Fruit fly (Drosophila melanogaster): ENCODE data around the gene Flad2.
"Not testable (repeated sequence)": the region's sequence is repeated elsewhere in the genome, so short reads cannot be mapped to it uniquely, and the experiment has no call there.

The Flad2 gene

dm6 chr2L:13449397-13449796 is 37.1 kb downstream of the Flad2 start, which contains the start of gene Hsp60D:
Hsp60D (minus strand) TSS chr2L:13449497.
- not testable (repeated sequence) for TF ChIP-seq EcR (GFP tag; optimal IDR thresholded peaks at IDR 0.05); pan (optimal IDR thresholded peaks at IDR 0.05); Dll (optimal IDR thresholded peaks at IDR 0.05)

dm6 chr2L:13457037-13457547 is 44.8 kb downstream of the Flad2 start, which contains the start of gene CG42809:
CG42809 (plus strand) TSS chr2L:13457497.
- TF ChIP-seq CG8478 (optimal IDR thresholded peaks at IDR 0.05): no peak
- TF ChIP-seq psq (optimal IDR thresholded peaks at IDR 0.05): no peak
- TF ChIP-seq usp (GFP tag; optimal IDR thresholded peaks at IDR 0.05): no peak
- no peak for TF ChIP-seq EcR (GFP tag; optimal IDR thresholded peaks at IDR 0.05)
- no peak for TF ChIP-seq pan (optimal IDR thresholded peaks at IDR 0.05)
- TF ChIP-seq Dll (optimal IDR thresholded peaks at IDR 0.05): no peak

- no peak for TF ChIP-seq psq (optimal IDR thresholded peaks at IDR 0.05)
Measured at dm6 chr2L:13458991-13459731, 46.8 kb downstream of the Flad2 start, which contains the start of gene CG42810. CG42810 (plus strand) TSS chr2L:13459681.

dm6 chr2L:13460911-13461866 is 48.9 kb downstream of the Flad2 start, which contains the start of gene CG46308:
CG46308 (plus strand) TSS chr2L:13461774.
- TF ChIP-seq EcR (GFP tag; optimal IDR thresholded peaks at IDR 0.05) (no peak), usp (GFP tag; optimal IDR thresholded peaks at IDR 0.05) (no peak), Dll (optimal IDR thresholded peaks at IDR 0.05) (no peak), pan (optimal IDR thresholded peaks at IDR 0.05) (no peak), CG8478 (optimal IDR thresholded peaks at IDR 0.05) (no peak), psq (optimal IDR thresholded peaks at IDR 0.05) (no peak)
